Fruit fly (Drosophila melanogaster): ENCODE results near the gene ppk5.

ppk5 gene

dm6 chr3L:21539245-21540196 is 5.1 kb downstream of the ppk5 start, which contains the start of the genes COX8 and VhaM9.7-b (continued):
- peak; percentile 57; the same call in 1 of the 3 replicates for TF ChIP-seq CG2199 (GFP tag; IDR thresholded peaks at IDR 0.05)
- peak; percentile 40 for TF ChIP-seq CG16863 (GFP tag; optimal IDR thresholded peaks at IDR 0.05)
- TF ChIP-seq esg (GFP tag; conservative IDR thresholded peaks at IDR 0.05) = peak; percentile 64
- peak; percentile 76 for TF ChIP-seq CG18011 (GFP tag; optimal IDR thresholded peaks at IDR 0.05)
- TF ChIP-seq croc (GFP tag; conservative IDR thresholded peaks at IDR 0.05) = 0 out of 3 replicates have a peak, but pooled peaks have one; percentile 15
- TF ChIP-seq CG13287 (GFP tag; IDR thresholded peaks at IDR 0.05; ENCODE audit: partially characterized antibody) = peak; percentile 60
- TF ChIP-seq CG3995 (GFP tag; optimal IDR thresholded peaks at IDR 0.05) = peak; percentile 55
- peak; percentile 70 for TF ChIP-seq CG13424 (tag; optimal IDR thresholded peaks at IDR 0.05)
- peak; percentile 58 for TF ChIP-seq PHDP (tag; optimal IDR thresholded peaks at IDR 0.05)
- TF ChIP-seq tna (GFP tag; IDR thresholded peaks at IDR 0.05; ENCODE audit: partially characterized antibody) = 0 out of 2 replicates have a peak, but pooled peaks have one; percentile 28
- TF ChIP-seq CG2120 (GFP tag; optimal IDR thresholded peaks at IDR 0.05) = peak; percentile 72
- TF ChIP-seq CG14710 (tag; optimal IDR thresholded peaks at IDR 0.05) = peak; percentile 82
- peak; percentile 88 for TF ChIP-seq bigmax (GFP tag; optimal IDR thresholded peaks at IDR 0.05)
- TF ChIP-seq CG1529 (GFP tag; optimal IDR thresholded peaks at IDR 0.05) = no peak
- no peak for TF ChIP-seq Gsc (GFP tag; IDR thresholded peaks at IDR 0.05)
- peak; percentile 25 for TF ChIP-seq CG9609 (GFP tag; optimal IDR thresholded peaks at IDR 0.05)
- no peak for TF ChIP-seq twi (tag; optimal IDR thresholded peaks at IDR 0.05)
- peak; percentile 61; the same call in 1 of the 3 replicates for TF ChIP-seq CG14860 (GFP tag; IDR thresholded peaks at IDR 0.05; ENCODE audit: partially characterized antibody)
- peak; percentile 65 for TF ChIP-seq bbx (GFP tag; IDR thresholded peaks at IDR 0.05; ENCODE audit: partially characterized antibody)
- no peak for TF ChIP-seq Trl (optimal IDR thresholded peaks at IDR 0.05)
- peak; percentile 70 for TF ChIP-seq Trl (GFP tag; optimal IDR thresholded peaks at IDR 0.05)
- TF ChIP-seq CG34224 (GFP tag; IDR thresholded peaks at IDR 0.05; ENCODE audit: partially characterized antibody) = peak; percentile 21; the same call in 1 of the 3 replicates
- peak; percentile 69 for TF ChIP-seq CG6791 (GFP tag; IDR thresholded peaks at IDR 0.05; ENCODE audit: partially characterized antibody)
- TF ChIP-seq YL-1 (GFP tag; optimal IDR thresholded peaks at IDR 0.05) = peak; percentile 86
- TF ChIP-seq hbn (GFP tag; IDR thresholded peaks at IDR 0.05; ENCODE audit: partially characterized antibody) = peak; percentile 53
- peak; percentile 72 for TF ChIP-seq amos (GFP tag; IDR thresholded peaks at IDR 0.05; ENCODE audit: partially characterized antibody)
- TF ChIP-seq CG10366 (GFP tag; IDR thresholded peaks at IDR 0.05) = peak; percentile 61; the same call in 1 of the 2 replicates
- peak; percentile 62; the same call in 1 of the 2 replicates for TF ChIP-seq Taf1 (GFP tag; IDR thresholded peaks at IDR 0.05)
- TF ChIP-seq Aef1 (GFP tag; IDR thresholded peaks at IDR 0.05) = no peak; the same call in 2 of the 3 replicates
- peak; percentile 67 for TF ChIP-seq Sox100B (GFP tag; optimal IDR thresholded peaks at IDR 0.05)
- peak; percentile 71 for TF ChIP-seq CG2712 (tag; optimal IDR thresholded peaks at IDR 0.05)
- peak; percentile 10; the same call in 1 of the 2 replicates for TF ChIP-seq Xrp1 (GFP tag; IDR thresholded peaks at IDR 0.05)
- peak; percentile 58 for TF ChIP-seq CG8944 (GFP tag; optimal IDR thresholded peaks at IDR 0.05)
- peak; percentile 88 for TF ChIP-seq CG9932 (GFP tag; IDR thresholded peaks at IDR 0.05)
- TF ChIP-seq CG10462 (GFP tag; optimal IDR thresholded peaks at IDR 0.05) = peak; percentile 42
- TF ChIP-seq CG11560 (tag; IDR thresholded peaks at IDR 0.05) = no peak
- TF ChIP-seq CG6689 (GFP tag; IDR thresholded peaks at IDR 0.05) = peak; percentile 95
- no peak for TF ChIP-seq Blimp-1 (GFP tag; optimal IDR thresholded peaks at IDR 0.05)
- TF ChIP-seq klu (GFP tag; IDR thresholded peaks at IDR 0.05) = peak; percentile 58; the same call in 1 of the 2 replicates
- TF ChIP-seq maf-S (GFP tag; optimal IDR thresholded peaks at IDR 0.05) = peak; percentile 38
- peak; percentile 13 for TF ChIP-seq Dip3 (GFP tag; optimal IDR thresholded peaks at IDR 0.05)
- TF ChIP-seq nmo (GFP tag; optimal IDR thresholded peaks at IDR 0.05) = peak; percentile 78
- TF ChIP-seq CG31388 (GFP tag; optimal IDR thresholded peaks at IDR 0.05) = peak; percentile 30
- TF ChIP-seq CG16813 (GFP tag; IDR thresholded peaks at IDR 0.05; ENCODE audit: partially characterized antibody) = peak; percentile 80
- TF ChIP-seq CG18764 (GFP tag; optimal IDR thresholded peaks at IDR 0.05) = peak; percentile 62
- peak; percentile 58 for TF ChIP-seq dmrt11E (tag; optimal IDR thresholded peaks at IDR 0.05)
- peak; percentile 52 for TF ChIP-seq shn (GFP tag; optimal IDR thresholded peaks at IDR 0.05)

Data from whole organism, embryonic.